Fruit fly (Drosophila melanogaster) whole organism, wandering third instar larva: ENCODE measurements around the gene CG9328.

Experiments
- Abd-B ChIP-seq: fragments of >200 bp; optimal IDR thresholded peaks from 2 replicates; lab custom pipeline; 2017; ENCODE audit warnings: missing biosample characterization, missing genetic modification characterization
- CG32264 ChIP-seq: fragments of 200-800 bp; sonication (Bioruptor generic); optimal IDR thresholded peaks from 2 replicates; lab custom pipeline; 2016; ENCODE audit warnings: missing biosample characterization, missing genetic modification characterization
- Hr78 ChIP-seq: fragments of >200 bp; optimal IDR thresholded peaks from 2 replicates; lab custom pipeline; 2017; ENCODE audit warnings: missing biosample characterization, missing genetic modification characterization
- Jra ChIP-seq: sonication (Bioruptor generic); optimal IDR thresholded peaks from 2 replicates; lab custom pipeline; 2016; ENCODE audit warnings: missing biosample characterization, missing genetic modification characterization
- Myc ChIP-seq: fragments of >200 bp; optimal IDR thresholded peaks from 2 replicates; lab custom pipeline; 2017
- OdsH ChIP-seq: fragments of 200-800 bp; sonication (Bioruptor generic); optimal IDR thresholded peaks from 2 replicates; lab custom pipeline; 2016; ENCODE audit warnings: missing biosample characterization, mild to moderate bottlenecking, missing genetic modification characterization
- Rel ChIP-seq, 2 experiments: fragments of 200-800 bp; sonication (Bioruptor generic) in 1 of 2; optimal IDR thresholded peaks; 2 replicates in 1 of 2; 3 replicates in 1 of 2; lab custom pipeline; 2016 to 2019; ENCODE audit warnings: mild to moderate bottlenecking in 2 of 2, missing biosample characterization in 2 of 2, missing genetic modification characterization in 2 of 2, moderate library complexity in 1 of 2
- br ChIP-seq: fragments of 200-800 bp; sonication (Bioruptor generic); optimal IDR thresholded peaks from 2 replicates; lab custom pipeline; 2016; ENCODE audit warnings: missing biosample characterization, missing genetic modification characterization
- foxo ChIP-seq, 2 experiments: fragments of 200-800 bp; sonication (Bioruptor generic); optimal IDR thresholded peaks; 2 replicates in 1 of 2; 3 replicates in 1 of 2; lab custom pipeline; 2016 to 2017; ENCODE audit warnings: missing biosample characterization in 2 of 2, missing genetic modification characterization in 2 of 2
- fru ChIP-seq: fragments of 200-800 bp; sonication (Bioruptor generic); optimal IDR thresholded peaks from 3 replicates; lab custom pipeline; 2016; ENCODE audit warnings: missing biosample characterization, mild to moderate bottlenecking, missing genetic modification characterization
- h ChIP-seq: fragments of 200-800 bp; sonication (Bioruptor generic); optimal IDR thresholded peaks from 3 replicates; lab custom pipeline; 2016; ENCODE audit warnings: missing biosample characterization, mild to moderate bottlenecking, missing genetic modification characterization
- psq ChIP-seq: fragments of 200-800 bp; sonication (Bioruptor generic); optimal IDR thresholded peaks from 3 replicates; lab custom pipeline; 2017; ENCODE audit warnings: missing biosample characterization, mild to moderate bottlenecking, missing genetic modification characterization, moderate library complexity

DNA sequence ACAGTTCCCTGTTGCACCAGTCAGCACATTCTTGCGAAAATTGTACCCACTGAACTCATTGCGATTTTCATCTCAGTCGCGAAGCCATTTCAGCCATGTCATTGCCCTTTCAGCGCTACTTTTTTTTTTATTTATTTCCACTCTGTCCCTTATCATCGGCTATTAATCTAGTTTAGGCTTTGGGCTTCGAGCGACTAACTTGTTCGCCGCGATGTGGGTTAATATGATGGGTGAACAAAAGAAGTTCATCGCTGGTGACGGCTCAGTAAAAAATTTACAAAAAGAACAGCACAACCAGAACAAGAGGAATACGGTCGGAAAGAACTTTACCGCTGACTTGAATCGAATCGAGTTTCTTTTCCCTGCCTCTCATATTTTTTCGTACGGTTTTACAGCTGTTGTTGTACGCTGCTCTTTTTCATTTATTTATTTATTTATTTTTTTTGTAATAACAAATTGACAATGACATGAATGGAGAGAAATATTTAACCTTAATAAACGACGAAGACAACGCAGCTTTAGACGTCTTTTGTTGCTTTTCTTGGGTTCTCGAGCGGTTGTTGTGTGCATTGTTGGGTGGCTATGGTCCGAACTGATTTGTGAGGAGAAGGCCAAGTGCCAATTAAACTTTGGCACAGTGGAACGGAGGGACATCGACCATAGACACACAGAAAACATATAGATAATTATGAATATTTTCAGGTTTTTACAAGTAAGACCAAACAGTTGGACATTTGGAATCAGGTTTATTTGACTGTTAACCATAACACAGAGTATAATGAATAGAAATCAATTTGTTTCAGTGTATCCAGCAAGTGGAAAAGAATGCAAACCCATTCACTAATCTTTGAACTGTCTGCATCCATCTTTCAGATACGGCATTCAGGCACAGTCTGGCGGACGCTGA is 15.0 kb downstream of the CG9328 start:
- TF ChIP-seq Rel (GFP tag; optimal IDR thresholded peaks at IDR 0.05; lab: Kevin White, UChicago) (no peak), Rel (tag; optimal IDR thresholded peaks at IDR 0.05; lab: Kevin White, UChicago) (no peak), fru (GFP tag; lab: Kevin White, UChicago) (no peak), h (GFP tag; lab: Kevin White, UChicago) (no peak), Abd-B (GFP tag; lab: Kevin White, UChicago) (no peak), Jra (GFP tag; lab: Kevin White, UChicago) (no peak), OdsH (GFP tag; lab: Kevin White, UChicago) (no peak), CG32264 (GFP tag; lab: Kevin White, UChicago) (no peak), foxo (GFP tag; optimal IDR thresholded peaks at IDR 0.05; lab: Kevin White, UChicago) (no peak), br (no peak), Hr78 (GFP tag; lab: Kevin White, UChicago) (no peak), psq (GFP tag; lab: Kevin White, UChicago) (no peak), Myc (lab: Kevin White, UChicago) (no peak)
